Fruit fly (Drosophila melanogaster) whole organism: Measurements from ENCODE around the gene CG9590.
A peak's percentile ranks its signal among the peaks of the same experiment; 100 is the strongest.

ENCODE experiments used
- CG8478 ChIP-seq: fragments of >200 bp; optimal IDR thresholded peaks from 2 replicates; lab custom pipeline; 2018; ENCODE audit warnings: inconsistent platforms
- Dll ChIP-seq: fragments of >200 bp; optimal IDR thresholded peaks from 2 replicates; lab custom pipeline; 2017
- EcR ChIP-seq, 2 experiments: fragments of >200 bp; optimal IDR thresholded peaks; 2 replicates each; lab custom pipeline; 2017; ENCODE audit warnings: missing biosample characterization in 2 of 2, missing genetic modification characterization in 2 of 2, missing genetic modification reagents in 2 of 2
- pan ChIP-seq: fragments of >200 bp; optimal IDR thresholded peaks from 2 replicates; lab custom pipeline; 2017
- psq ChIP-seq: fragments of >200 bp; optimal IDR thresholded peaks from 2 replicates; lab custom pipeline; 2017
- usp ChIP-seq: fragments of >200 bp; optimal IDR thresholded peaks from 2 replicates; lab custom pipeline; 2017; ENCODE audit warnings: missing biosample characterization, missing genetic modification characterization, mixed read lengths

Gene CG9590

dm6 chr3R:15786538-15786937 is at the start of gene CG9590:
Gene CG9590 (plus strand): TSS chr3R:15786703.
- no peak for TF ChIP-seq pan (lab: Kevin White, UChicago)

DNA sequence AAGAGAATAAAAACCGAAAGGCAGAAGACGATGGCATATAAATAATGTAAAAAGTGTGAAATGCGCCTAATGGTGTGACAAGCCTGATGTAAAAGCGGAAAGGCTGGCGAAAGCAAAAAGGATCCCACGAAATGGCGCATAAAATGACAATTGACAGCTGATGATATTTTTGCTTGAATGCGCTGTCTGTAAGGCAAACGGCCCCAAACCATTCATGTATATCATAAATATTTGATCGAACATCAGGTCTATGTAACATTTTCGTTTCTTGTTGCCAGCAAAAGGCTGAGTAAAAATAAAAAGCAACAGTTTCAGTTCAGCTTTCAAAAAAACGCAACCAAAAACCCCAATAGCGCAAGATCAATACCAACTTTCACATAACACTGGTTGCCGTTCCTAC is 42.1 kb upstream of the CG9590 start, which contains the start of gene CG4520:
Gene CG4520 (plus strand): TSS at position 301 of the 400 bp plus-strand sequence.
- TF ChIP-seq usp (GFP tag; lab: Kevin White, UChicago) (no peak), pan (lab: Kevin White, UChicago) (no peak), Dll (lab: Kevin White, UChicago) (no peak), CG8478 (lab: Kevin White, UChicago) (no peak), psq (lab: Kevin White, UChicago) (no peak), EcR (GFP tag; optimal IDR thresholded peaks at IDR 0.05; lab: Kevin White, UChicago) (no peak)

dm6 chr3R:15762815-15763214 is 23.7 kb upstream of the CG9590 start, which contains the start of gene CG12784:
Gene CG12784 (plus strand): TSS chr3R:15763115.
- no peak for TF ChIP-seq EcR (GFP tag; optimal IDR thresholded peaks at IDR 0.05; lab: Kevin White, UChicago)
- TF ChIP-seq psq (lab: Kevin White, UChicago): no peak
- no peak for TF ChIP-seq pan (lab: Kevin White, UChicago)
- no peak for TF ChIP-seq usp (GFP tag; lab: Kevin White, UChicago)
- no peak for TF ChIP-seq Dll (lab: Kevin White, UChicago)
- TF ChIP-seq CG8478 (lab: Kevin White, UChicago): no peak

DNA sequence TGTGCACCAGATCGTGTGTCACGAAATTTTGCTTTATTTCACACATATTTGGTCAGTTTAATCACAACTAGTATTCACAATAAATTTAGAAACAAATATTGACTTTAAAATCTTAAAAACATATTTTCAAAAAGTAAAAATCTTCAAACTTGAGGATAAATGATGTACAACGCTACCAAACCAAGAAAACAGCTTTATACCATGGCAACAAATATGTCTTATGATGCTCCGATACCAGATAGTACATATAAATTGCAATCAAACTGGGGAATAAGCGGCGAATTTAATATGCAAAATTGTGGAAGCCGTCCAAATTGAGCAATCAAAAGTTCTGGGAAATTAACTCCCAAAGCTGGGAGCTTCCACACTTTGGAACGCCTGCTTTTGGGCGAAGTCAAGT is 19.2 kb upstream of the CG9590 start, which contains the start of gene CG5623:
Gene CG5623 (minus strand): TSS at position 101 of the 400 bp plus-strand sequence.
- TF ChIP-seq CG8478 (lab: Kevin White, UChicago): no peak
- TF ChIP-seq Dll (lab: Kevin White, UChicago): no peak
- no peak for TF ChIP-seq EcR (GFP tag; optimal IDR thresholded peaks at IDR 0.05; lab: Kevin White, UChicago)
- no peak for TF ChIP-seq pan (lab: Kevin White, UChicago)
- no peak for TF ChIP-seq usp (GFP tag; lab: Kevin White, UChicago)
- TF ChIP-seq psq (lab: Kevin White, UChicago): no peak

- TF ChIP-seq psq (lab: Kevin White, UChicago) (no peak), CG8478 (lab: Kevin White, UChicago) (no peak), EcR (GFP tag; optimal IDR thresholded peaks at IDR 0.05; lab: Kevin White, UChicago) (no peak), Dll (lab: Kevin White, UChicago) (no peak), usp (GFP tag; lab: Kevin White, UChicago) (no peak), pan (lab: Kevin White, UChicago) (no peak)
Measured at dm6 chr3R:15768900-15769299, 17.6 kb upstream of the CG9590 start.

DNA sequence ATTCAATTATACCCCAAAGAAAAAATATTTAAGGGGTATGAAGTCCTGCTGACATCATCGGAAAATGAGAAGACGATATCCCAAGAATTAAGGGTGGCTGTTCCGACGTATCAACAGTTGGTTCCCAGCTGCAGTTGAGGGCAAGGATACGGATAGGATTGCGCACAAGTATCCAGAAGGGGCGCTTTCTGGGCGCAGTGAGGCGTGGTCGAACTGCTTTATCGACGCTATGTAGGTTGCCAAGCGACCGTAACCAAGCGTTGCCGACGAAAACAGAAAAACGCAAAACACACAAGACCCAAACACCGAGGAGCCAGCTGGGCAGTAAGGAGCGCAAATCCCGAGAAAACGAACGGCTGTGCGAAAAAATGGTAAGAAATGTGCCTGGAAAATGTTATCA is 12.4 kb upstream of the CG9590 start, which contains the start of gene Ttc26:
Gene Ttc26 (plus strand): TSS at position 289 of the 400 bp plus-strand sequence.
- TF ChIP-seq CG8478 (lab: Kevin White, UChicago) (no peak), usp (GFP tag; lab: Kevin White, UChicago) (no peak), Dll (lab: Kevin White, UChicago) (no peak), EcR (GFP tag; optimal IDR thresholded peaks at IDR 0.05; lab: Kevin White, UChicago) (no peak)

DNA sequence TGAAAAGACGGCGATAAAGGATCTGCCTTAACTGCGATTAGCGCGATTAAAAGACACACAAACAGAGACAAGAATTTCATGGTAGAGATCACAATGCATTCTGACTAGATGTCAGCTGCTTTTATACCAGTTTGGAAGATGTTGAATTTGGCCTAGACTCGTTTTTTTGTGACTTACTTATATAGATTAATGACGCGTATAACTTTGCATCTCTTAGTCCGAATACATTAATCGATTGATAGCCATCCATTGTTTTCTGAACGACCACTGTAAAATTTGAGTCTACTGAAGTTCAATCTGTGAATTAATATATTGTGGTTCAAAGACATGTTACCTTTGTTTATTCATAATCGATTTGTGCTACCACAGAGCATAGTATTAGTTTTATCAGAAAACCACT is 11.3 kb upstream of the CG9590 start, which contains the start of gene CG45207:
Gene CG45207 (minus strand): TSS at position 101 of the 400 bp plus-strand sequence.
- no peak for TF ChIP-seq Dll (lab: Kevin White, UChicago)
- no peak for TF ChIP-seq psq (lab: Kevin White, UChicago)
- TF ChIP-seq EcR (GFP tag; optimal IDR thresholded peaks at IDR 0.05; lab: Kevin White, UChicago): no peak
- no peak for TF ChIP-seq usp (GFP tag; lab: Kevin White, UChicago)
- no peak for TF ChIP-seq pan (lab: Kevin White, UChicago)

- no peak for TF ChIP-seq CG8478 (lab: Kevin White, UChicago)
- no peak for TF ChIP-seq EcR (GFP tag; optimal IDR thresholded peaks at IDR 0.05; lab: Kevin White, UChicago)
- no peak for TF ChIP-seq Dll (lab: Kevin White, UChicago)
- TF ChIP-seq pan (lab: Kevin White, UChicago): no peak
- TF ChIP-seq usp (GFP tag; lab: Kevin White, UChicago): no peak
- TF ChIP-seq psq (lab: Kevin White, UChicago): no peak
Measured at dm6 chr3R:15779505-15779904, 7.0 kb upstream of the CG9590 start, which contains the start of gene CG5614. Gene CG5614 (plus strand): TSS chr3R:15779805.

- TF ChIP-seq EcR (GFP tag; optimal IDR thresholded peaks at IDR 0.05; lab: Kevin White, UChicago): no peak
Measured at dm6 chr3R:15784298-15784697, 2.2 kb upstream of the CG9590 start.

dm6 chr3R:15788221-15788620 is 1.7 kb downstream of the CG9590 start, which contains the start of gene Uros2:
Gene Uros2 (plus strand): TSS chr3R:15788521.
- no peak for TF ChIP-seq CG8478 (lab: Kevin White, UChicago)
- no peak for TF ChIP-seq EcR (GFP tag; optimal IDR thresholded peaks at IDR 0.05; lab: Kevin White, UChicago)
- no peak for TF ChIP-seq Dll (lab: Kevin White, UChicago)
- no peak for TF ChIP-seq usp (GFP tag; lab: Kevin White, UChicago)
- no peak for TF ChIP-seq pan (lab: Kevin White, UChicago)
- no peak for TF ChIP-seq psq (lab: Kevin White, UChicago)

DNA sequence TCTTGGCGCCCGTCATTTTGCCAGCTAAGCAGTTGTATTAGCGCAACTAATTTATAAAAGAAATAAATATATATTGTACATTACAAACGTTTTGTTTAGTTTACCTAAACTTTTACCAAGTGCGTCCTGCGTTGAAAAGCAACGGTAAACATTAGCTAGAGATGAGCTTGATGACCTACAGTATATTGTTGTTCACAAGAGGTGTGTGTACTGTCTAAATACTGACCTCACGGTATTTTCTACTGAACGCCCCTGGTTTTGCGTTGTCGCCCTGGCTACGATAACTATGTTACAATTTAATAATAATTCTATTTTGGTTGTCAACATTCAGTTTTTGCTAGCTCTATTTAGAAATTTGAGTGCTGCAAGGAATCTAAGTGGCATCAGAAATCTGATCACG is 5.9 kb downstream of the CG9590 start, which contains the start of gene Acyp2:
Gene Acyp2 (plus strand): TSS at position 262 of the 400 bp plus-strand sequence.
- TF ChIP-seq EcR (GFP tag; optimal IDR thresholded peaks at IDR 0.05; lab: Kevin White, UChicago) (no peak), psq (lab: Kevin White, UChicago) (no peak), pan (lab: Kevin White, UChicago) (no peak), Dll (lab: Kevin White, UChicago) (no peak), CG8478 (lab: Kevin White, UChicago) (no peak), usp (GFP tag; lab: Kevin White, UChicago) (no peak)

dm6 chr3R:15793372-15793802 is 6.9 kb downstream of the CG9590 start, which contains the start of gene nsl1:
Gene nsl1 (plus strand): TSS chr3R:15793782.
- TF ChIP-seq EcR (GFP tag; optimal IDR thresholded peaks at IDR 0.05; lab: Kevin White, UChicago) (no peak), CG8478 (lab: Kevin White, UChicago) (peak; percentile 75)
